Fruit fly (Drosophila melanogaster): ENCODE measurements around the gene CG43373.

The CG43373 gene

DNA sequence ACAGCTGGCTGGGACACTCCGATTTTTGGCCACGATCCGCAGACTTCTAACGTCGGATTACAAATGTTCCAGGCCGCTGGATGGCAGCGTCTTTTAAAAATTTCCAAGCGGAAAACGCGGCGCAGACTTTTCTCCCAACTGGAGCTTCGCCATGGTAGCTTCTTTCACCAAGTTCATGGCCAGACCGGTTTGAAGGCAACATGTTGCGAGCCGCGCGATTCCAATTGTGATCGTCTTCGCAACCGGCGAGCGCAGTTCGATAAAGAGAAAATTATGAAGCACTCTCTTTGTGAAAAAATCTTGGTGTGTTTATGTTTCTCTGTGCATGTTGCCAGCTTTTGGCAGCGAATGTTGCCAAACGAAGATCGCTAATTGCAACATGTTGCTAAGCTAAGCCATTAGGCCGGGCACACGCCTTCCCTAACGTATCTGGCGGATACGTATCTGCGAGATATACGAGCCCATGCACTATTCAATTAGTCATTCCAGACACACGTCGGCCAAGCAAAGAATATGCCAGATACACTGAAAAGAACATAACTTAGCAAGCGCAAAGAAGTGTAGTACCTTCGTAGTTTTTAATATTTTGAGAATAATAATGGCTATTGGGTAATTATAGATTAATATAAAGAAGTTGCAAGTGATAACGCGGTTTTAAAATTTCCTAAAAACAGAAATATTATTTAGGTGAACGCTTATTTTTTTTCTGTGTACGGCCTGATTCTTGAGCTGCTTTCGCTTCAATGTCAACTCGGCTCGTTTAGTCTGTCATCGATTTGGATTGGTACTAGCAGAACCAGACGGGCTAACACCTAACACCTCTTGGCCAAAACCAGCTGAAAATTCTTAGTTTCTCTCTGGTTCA is 91.1 kb downstream of the CG43373 start, which contains the start of gene dsx-c73A (continued):
- TF ChIP-seq CG4820 (GFP tag; optimal IDR thresholded peaks at IDR 0.05) (peak; percentile 45), CG6654 (GFP tag; optimal IDR thresholded peaks at IDR 0.05) (peak; percentile 5), CG7839 (tag; optimal IDR thresholded peaks at IDR 0.05) (peak; percentile 45), CG3847 (GFP tag; IDR thresholded peaks at IDR 0.05) (no peak), otp (GFP tag; IDR thresholded peaks at IDR 0.05) (no peak), Kr (GFP tag; optimal IDR thresholded peaks at IDR 0.05) (no peak), CG31365 (tag; optimal IDR thresholded peaks at IDR 0.05) (no peak), CG18262 (tag; optimal IDR thresholded peaks at IDR 0.05) (peak; percentile 60), CG10267 (tag; optimal IDR thresholded peaks at IDR 0.05) (peak; percentile 53), ewg (GFP tag; optimal IDR thresholded peaks at IDR 0.05) (peak; percentile 10), CG34224 (GFP tag; IDR thresholded peaks at IDR 0.05; ENCODE audit: partially characterized antibody) (no peak), Opbp (GFP tag; IDR thresholded peaks at IDR 0.05; ENCODE audit: partially characterized antibody) (no peak), tll (GFP tag; optimal IDR thresholded peaks at IDR 0.05) (no peak), chif (GFP tag; optimal IDR thresholded peaks at IDR 0.05) (peak in 1 of 2 experiments; percentile 27), MESR4 (GFP tag; optimal IDR thresholded peaks at IDR 0.05) (no peak), CG10959 (GFP tag; IDR thresholded peaks at IDR 0.05) (peak; percentile 50; the same call in 1 of the 2 replicates), CG13287 (GFP tag; IDR thresholded peaks at IDR 0.05; ENCODE audit: partially characterized antibody) (0 out of 2 replicates have a peak, but pooled peaks have one; percentile 31), row (GFP tag; IDR thresholded peaks at IDR 0.05) (peak; percentile 52; the same call in 2 of the 3 replicates), CG4424 (GFP tag; optimal IDR thresholded peaks at IDR 0.05) (peak; percentile 57), sim (GFP tag; IDR thresholded peaks at IDR 0.05) (0 out of 2 replicates have a peak, but pooled peaks have one; percentile 36), mirr (GFP tag; optimal IDR thresholded peaks at IDR 0.05) (no peak), D19A (tag; optimal IDR thresholded peaks at IDR 0.05) (peak; percentile 21), CG10209 (GFP tag; optimal IDR thresholded peaks at IDR 0.05) (peak; percentile 18), CHES-1-like (GFP tag; optimal IDR thresholded peaks at IDR 0.05) (no peak), CG17328 (GFP tag; IDR thresholded peaks at IDR 0.05) (0 out of 2 replicates have a peak, but pooled peaks have one; percentile 22), CG31441 (GFP tag; IDR thresholded peaks at IDR 0.05) (peak; percentile 52; the same call in 1 of the 2 replicates), fd102C (GFP tag; optimal IDR thresholded peaks at IDR 0.05) (no peak), B-H1 (GFP tag; IDR thresholded peaks at IDR 0.05) (no peak), fd96Cb (tag; optimal IDR thresholded peaks at IDR 0.05) (peak; percentile 53), CG12391 (tag; optimal IDR thresholded peaks at IDR 0.05) (peak; percentile 51), Hr3 (GFP tag; optimal IDR thresholded peaks at IDR 0.05) (peak; percentile 36), eyg (GFP tag; optimal IDR thresholded peaks at IDR 0.05) (no peak), CG12769 (tag; optimal IDR thresholded peaks at IDR 0.05) (no peak), kah (GFP tag; optimal IDR thresholded peaks at IDR 0.05) (no peak), CG17612 (GFP tag; IDR thresholded peaks at IDR 0.05) (no peak), ac (GFP tag; optimal IDR thresholded peaks at IDR 0.05) (peak; percentile 13), Ets97D (GFP tag; optimal IDR thresholded peaks at IDR 0.05) (no peak), Hmx (GFP tag; optimal IDR thresholded peaks at IDR 0.05) (no peak), Xbp1 (GFP tag; optimal IDR thresholded peaks at IDR 0.05) (peak; percentile 46), Bgb (GFP tag; IDR thresholded peaks at IDR 0.05; ENCODE audit: partially characterized antibody) (no peak), CG7357 (GFP tag; IDR thresholded peaks at IDR 0.05) (no peak), GATAe (GFP tag; conservative IDR thresholded peaks at IDR 0.05) (no peak), CG9797 (GFP tag; optimal IDR thresholded peaks at IDR 0.05) (no peak), CG8924 (tag; optimal IDR thresholded peaks at IDR 0.05) (peak; percentile 32), Hr78 (GFP tag; optimal IDR thresholded peaks at IDR 0.05) (peak in 1 of 2 experiments; percentile 8), CG9437 (GFP tag; optimal IDR thresholded peaks at IDR 0.05) (peak; percentile 62), gfzf (GFP tag; optimal IDR thresholded peaks at IDR 0.05) (no peak)
